Worm (Caenorhabditis elegans) whole organism, mixed stage, embryonic: Measurements from ENCODE around the gene F53B1.3.

ENCODE experiments used
- bed-3 ChIP-seq: fragments of 200-800 bp; sonication (Bioruptor generic); optimal IDR thresholded peaks from 3 replicates; lab custom pipeline; 2018; ENCODE audit warnings: mild to moderate bottlenecking, missing genetic modification characterization, moderate library complexity, missing compliant biosample characterization
- blmp-1 ChIP-seq: fragments of 150-350 bp; optimal IDR thresholded peaks from 2 replicates; lab custom pipeline; 2014; ENCODE audit warnings: missing biosample characterization, missing genetic modification characterization
- ceh-43 ChIP-seq: fragments of 200-800 bp; sonication (Bioruptor generic); optimal IDR thresholded peaks from 2 replicates; lab custom pipeline; 2018; ENCODE audit warnings: mild to moderate bottlenecking, missing genetic modification characterization, moderate library complexity, missing compliant biosample characterization
- ces-1 ChIP-seq: fragments of 150-350 bp; optimal IDR thresholded peaks from 2 replicates; lab custom pipeline; 2014; ENCODE audit warnings: missing biosample characterization, missing genetic modification reagents, missing genetic modification characterization
- lin-13 ChIP-seq: fragments of 150-350 bp; optimal IDR thresholded peaks from 2 replicates; lab custom pipeline; 2014; ENCODE audit warnings: missing biosample characterization, missing genetic modification characterization
- mab-5 ChIP-seq: fragments of 150-350 bp; optimal IDR thresholded peaks from 2 replicates; lab custom pipeline; 2014; ENCODE audit warnings: missing biosample characterization, missing genetic modification characterization
- mep-1 ChIP-seq: fragments of 150-350 bp; optimal IDR thresholded peaks from 2 replicates; lab custom pipeline; 2017; ENCODE audit warnings: missing biosample characterization, missing genetic modification reagents, missing genetic modification characterization, inconsistent platforms
- mls-2 ChIP-seq: sonication (generic microtip); optimal IDR thresholded peaks from 2 replicates; lab custom pipeline; 2016; ENCODE audit warnings: mild to moderate bottlenecking, missing genetic modification characterization, moderate library complexity, missing compliant biosample characterization
- nhr-28 ChIP-seq: fragments of 150-350 bp; optimal IDR thresholded peaks from 2 replicates; lab custom pipeline; 2014; ENCODE audit warnings: missing biosample characterization, missing genetic modification characterization
- nhr-76 ChIP-seq: sonication (generic microtip); optimal IDR thresholded peaks from 2 replicates; lab custom pipeline; 2017; ENCODE audit warnings: missing biosample characterization, missing genetic modification characterization
- sptf-1 ChIP-seq: sonication (generic microtip); optimal IDR thresholded peaks from 2 replicates; lab custom pipeline; 2017; ENCODE audit warnings: mild to moderate bottlenecking, missing genetic modification characterization, moderate library complexity, missing compliant biosample characterization
- unc-39 ChIP-seq: fragments of 150-350 bp; optimal IDR thresholded peaks from 2 replicates; lab custom pipeline; 2014; ENCODE audit warnings: missing biosample characterization, missing genetic modification characterization
- unc-62 ChIP-seq: fragments of 150-350 bp; optimal IDR thresholded peaks from 2 replicates; lab custom pipeline; 2014; ENCODE audit warnings: missing biosample characterization, missing genetic modification reagents, missing genetic modification characterization
- ztf-11 ChIP-seq: fragments of 150-350 bp; optimal IDR thresholded peaks from 2 replicates; lab custom pipeline; 2014; ENCODE audit warnings: missing biosample characterization, missing genetic modification characterization

DNA sequence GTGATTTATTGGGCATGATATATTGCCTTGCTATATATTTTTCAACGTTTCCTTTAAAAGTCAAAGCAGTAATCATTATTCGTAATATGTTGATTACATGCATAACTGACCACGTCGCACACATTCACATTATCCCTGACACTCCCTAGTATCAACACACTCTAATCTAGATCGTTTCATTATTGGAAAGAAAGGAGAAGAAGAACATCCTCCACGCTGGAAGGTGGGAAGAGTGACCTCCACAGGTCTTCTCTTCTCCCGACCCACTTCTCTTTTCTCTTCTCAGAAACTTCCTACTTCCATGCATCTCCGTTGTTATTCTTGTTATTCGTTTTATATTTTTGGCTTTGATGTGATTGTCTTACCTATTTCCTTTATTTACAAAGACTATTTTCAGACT lies 31.4 kb upstream of the F53B1.3 start, which contains the start of gene txdc-12.2:
- TF ChIP-seq ces-1 (GFP tag; lab: Kevin White, UChicago) (no peak), lin-13 (tag; lab: Kevin White, UChicago) (no peak), ztf-11 (tag; lab: Kevin White, UChicago) (no peak), mep-1 (tag; lab: Kevin White, UChicago) (no peak), unc-39 (no peak), nhr-76 (no peak), ceh-43 (GFP tag; lab: Kevin White, UChicago) (no peak), mls-2 (no peak), mab-5 (tag; lab: Kevin White, UChicago) (no peak), nhr-28 (tag; lab: Kevin White, UChicago) (no peak), unc-62 (GFP tag; lab: Kevin White, UChicago) (no peak), blmp-1 (no peak), bed-3 (GFP tag; lab: Kevin White, UChicago) (no peak), sptf-1 (no peak)
